Fruit fly (Drosophila melanogaster) whole organism, wandering third instar larva: Measurements from ENCODE around the gene CG11892.
A peak's percentile ranks its signal among the peaks of the same experiment; 100 is the strongest.

Experiments used
- CG32264 ChIP-seq: fragments of 200-800 bp; sonication (Bioruptor generic); optimal IDR thresholded peaks from 2 replicates; lab custom pipeline; 2016; ENCODE audit warnings: missing biosample characterization, missing genetic modification characterization
- CG9705 ChIP-seq: fragments of 200-800 bp; sonication (Bioruptor generic); optimal IDR thresholded peaks from 2 replicates; lab custom pipeline; 2018; ENCODE audit warnings: missing biosample characterization, mild to moderate bottlenecking, missing genetic modification characterization
- Dfd ChIP-seq: fragments of >200 bp; optimal IDR thresholded peaks from 2 replicates; lab custom pipeline; 2017; ENCODE audit warnings: missing biosample characterization, missing genetic modification characterization
- Dif ChIP-seq: fragments of 200-275, 200-300 bp; sonication (Bioruptor generic); optimal IDR thresholded peaks from 2 replicates; lab custom pipeline; 2018; ENCODE audit warnings: missing biosample characterization, missing genetic modification characterization; ENCODE audit not compliant: partially characterized antibody
- GATAd ChIP-seq: sonication (Bioruptor generic); optimal IDR thresholded peaks from 2 replicates; lab custom pipeline; 2016; ENCODE audit warnings: missing biosample characterization, missing genetic modification characterization
- HLH106 ChIP-seq: fragments of 200-800 bp; optimal IDR thresholded peaks from 3 replicates; lab custom pipeline; 2019; ENCODE audit warnings: missing biosample characterization, mild to moderate bottlenecking, missing genetic modification characterization, moderate library complexity
- Hnf4 ChIP-seq: fragments of 200-800 bp; sonication (Bioruptor generic); optimal IDR thresholded peaks from 2 replicates; lab custom pipeline; 2016; ENCODE audit warnings: missing biosample characterization, mild to moderate bottlenecking, missing genetic modification characterization
- Hr78 ChIP-seq: fragments of >200 bp; optimal IDR thresholded peaks from 2 replicates; lab custom pipeline; 2017; ENCODE audit warnings: missing biosample characterization, missing genetic modification characterization
- Hr83 ChIP-seq: fragments of 200-300 bp; sonication (Bioruptor generic); optimal IDR thresholded peaks from 2 replicates; lab custom pipeline; 2016; ENCODE audit warnings: missing biosample characterization, mild to moderate bottlenecking, missing genetic modification characterization, moderate library complexity; ENCODE audit not compliant: poor library complexity, severe bottlenecking
- Jra ChIP-seq: sonication (Bioruptor generic); optimal IDR thresholded peaks from 2 replicates; lab custom pipeline; 2016; ENCODE audit warnings: missing biosample characterization, missing genetic modification characterization
- Mio ChIP-seq: sonication (Bioruptor generic); optimal IDR thresholded peaks from 2 replicates; lab custom pipeline; 2016; ENCODE audit warnings: missing biosample characterization, missing genetic modification characterization
- Myc ChIP-seq: fragments of >200 bp; optimal IDR thresholded peaks from 2 replicates; lab custom pipeline; 2017
- OdsH ChIP-seq: fragments of 200-800 bp; sonication (Bioruptor generic); optimal IDR thresholded peaks from 2 replicates; lab custom pipeline; 2016; ENCODE audit warnings: missing biosample characterization, mild to moderate bottlenecking, missing genetic modification characterization
- Rel ChIP-seq, 2 experiments: fragments of 200-800 bp; sonication (Bioruptor generic) in 1 of 2; optimal IDR thresholded peaks; 2 replicates in 1 of 2; 3 replicates in 1 of 2; lab custom pipeline; 2016 to 2019; ENCODE audit warnings: mild to moderate bottlenecking in 2 of 2, missing biosample characterization in 2 of 2, missing genetic modification characterization in 2 of 2, moderate library complexity in 1 of 2
- Sp1 ChIP-seq: fragments of 200-800 bp; sonication (Bioruptor generic); optimal IDR thresholded peaks from 3 replicates; lab custom pipeline; 2019; ENCODE audit warnings: missing biosample characterization, mild to moderate bottlenecking, missing genetic modification characterization, moderate library complexity
- Vsx2 ChIP-seq: fragments of 200-300, 225-300 bp; sonication (Bioruptor generic); optimal IDR thresholded peaks from 2 replicates; lab custom pipeline; 2018; ENCODE audit warnings: missing biosample characterization, missing genetic modification characterization; ENCODE audit not compliant: partially characterized antibody
- brk ChIP-seq: fragments of 200-800 bp; sonication (Bioruptor generic); optimal IDR thresholded peaks from 2 replicates; lab custom pipeline; 2016; ENCODE audit warnings: missing biosample characterization, mild to moderate bottlenecking, missing genetic modification characterization
- dmrt93B ChIP-seq: fragments of 200-800 bp; sonication (Bioruptor generic); optimal IDR thresholded peaks from 2 replicates; lab custom pipeline; 2018; ENCODE audit warnings: missing biosample characterization, mild to moderate bottlenecking, missing genetic modification characterization
- dsf ChIP-seq: sonication (Bioruptor generic); optimal IDR thresholded peaks from 2 replicates; lab custom pipeline; 2016; ENCODE audit warnings: missing biosample characterization, missing genetic modification characterization, borderline replicate concordance
- ey ChIP-seq: fragments of 200-800 bp; sonication (Bioruptor generic); optimal IDR thresholded peaks from 2 replicates; lab custom pipeline; 2016; ENCODE audit warnings: missing biosample characterization, missing genetic modification characterization
- foxo ChIP-seq, 2 experiments: fragments of 200-800 bp; sonication (Bioruptor generic); optimal IDR thresholded peaks; 2 replicates in 1 of 2; 3 replicates in 1 of 2; lab custom pipeline; 2016 to 2017; ENCODE audit warnings: missing biosample characterization in 2 of 2, missing genetic modification characterization in 2 of 2
- h ChIP-seq: fragments of 200-800 bp; sonication (Bioruptor generic); optimal IDR thresholded peaks from 3 replicates; lab custom pipeline; 2016; ENCODE audit warnings: missing biosample characterization, mild to moderate bottlenecking, missing genetic modification characterization
- lola ChIP-seq: fragments of >200 bp; optimal IDR thresholded peaks from 2 replicates; lab custom pipeline; 2017; ENCODE audit warnings: missing biosample characterization, missing genetic modification characterization
- pan ChIP-seq: fragments of >200 bp; optimal IDR thresholded peaks from 2 replicates; lab custom pipeline; 2017
- psq ChIP-seq: fragments of 200-800 bp; sonication (Bioruptor generic); optimal IDR thresholded peaks from 3 replicates; lab custom pipeline; 2017; ENCODE audit warnings: missing biosample characterization, mild to moderate bottlenecking, missing genetic modification characterization, moderate library complexity
- rgr ChIP-seq: fragments of 200-800 bp; sonication (Bioruptor generic); optimal IDR thresholded peaks from 3 replicates; lab custom pipeline; 2016; ENCODE audit warnings: missing biosample characterization, mild to moderate bottlenecking, missing genetic modification characterization
- sage ChIP-seq: fragments of 200-800 bp; sonication (Bioruptor generic); optimal IDR thresholded peaks from 2 replicates; lab custom pipeline; 2016; ENCODE audit warnings: missing biosample characterization, mild to moderate bottlenecking, missing genetic modification characterization
- sv ChIP-seq: fragments of 200-800 bp; sonication (Bioruptor generic); optimal IDR thresholded peaks from 3 replicates; lab custom pipeline; 2016; ENCODE audit warnings: missing biosample characterization, missing genetic modification characterization
- tai ChIP-seq: sonication (Bioruptor generic); optimal IDR thresholded peaks from 2 replicates; lab custom pipeline; 2016; ENCODE audit warnings: missing biosample characterization, missing genetic modification characterization
- usp ChIP-seq: fragments of >200 bp; optimal IDR thresholded peaks from 2 replicates; lab custom pipeline; 2017; ENCODE audit warnings: missing biosample characterization, missing genetic modification characterization

Gene CG11892

DNA sequence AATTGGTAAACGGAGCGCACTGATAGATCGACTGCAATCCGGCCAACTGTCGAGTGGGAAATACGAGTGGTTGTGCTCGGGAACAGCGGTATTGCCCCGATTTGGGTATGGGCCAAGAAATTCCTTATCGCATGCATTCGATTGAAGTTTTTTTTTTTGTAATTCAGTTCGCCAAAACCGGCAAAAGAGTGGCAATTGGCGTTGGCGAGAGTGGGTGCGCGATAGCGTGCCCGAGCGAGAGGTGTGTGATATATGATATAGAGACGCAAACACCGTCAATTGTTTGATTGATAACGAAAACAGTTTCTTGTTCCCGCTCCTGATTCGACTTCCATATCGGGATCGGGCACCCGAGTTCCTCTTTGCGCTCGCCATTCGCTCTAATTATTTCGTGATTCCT, 32.4 kb downstream of the CG11892 start, which contains the start of gene CG31087:
TSS of gene CG31087 (minus strand) at position 63 of the 400 bp plus-strand sequence.
- TF ChIP-seq brk (GFP tag; lab: Kevin White, UChicago) (no peak), sage (GFP tag; lab: Kevin White, UChicago) (no peak), Hr78 (GFP tag; lab: Kevin White, UChicago) (no peak), usp (GFP tag; lab: Kevin White, UChicago) (no peak), Rel (GFP tag; optimal IDR thresholded peaks at IDR 0.05; lab: Kevin White, UChicago) (no peak), Rel (tag; optimal IDR thresholded peaks at IDR 0.05; lab: Kevin White, UChicago) (peak; percentile 91), CG32264 (GFP tag; lab: Kevin White, UChicago) (no peak), Dfd (GFP tag; lab: Kevin White, UChicago) (no peak), Vsx2 (peak; percentile 40), Sp1 (GFP tag; lab: Kevin White, UChicago) (no peak), h (GFP tag; lab: Kevin White, UChicago) (peak; percentile 19), OdsH (no peak), psq (GFP tag; lab: Kevin White, UChicago) (peak; percentile 81)

- TF ChIP-seq Dif (GFP tag; lab: Kevin White, UChicago) (peak; percentile 49), Hr83 (GFP tag; lab: Kevin White, UChicago) (no peak)
- TF ChIP-seq, all 38 proteins: peak for 1
Observed at dm6 chr3R:25316016-25316415, 34.7 kb downstream of the CG11892 start, which contains the start of gene CG10559. CG10559 (minus strand) TSS chr3R:25316116.

- TF ChIP-seq psq (GFP tag; lab: Kevin White, UChicago) (no peak), foxo (GFP tag; optimal IDR thresholded peaks at IDR 0.05; lab: Kevin White, UChicago) (no peak), Vsx2 (no peak), ey (GFP tag; lab: Kevin White, UChicago) (no peak), rgr (no peak), lola (no peak), CG32264 (GFP tag; lab: Kevin White, UChicago) (no peak), Hnf4 (no peak), brk (GFP tag; lab: Kevin White, UChicago) (no peak), GATAd (GFP tag; lab: Kevin White, UChicago) (no peak)
Observed at dm6 chr3R:25318011-25318410, 36.7 kb downstream of the CG11892 start, which contains the start of gene CG10553. CG10553 (minus strand) TSS chr3R:25318111.

DNA sequence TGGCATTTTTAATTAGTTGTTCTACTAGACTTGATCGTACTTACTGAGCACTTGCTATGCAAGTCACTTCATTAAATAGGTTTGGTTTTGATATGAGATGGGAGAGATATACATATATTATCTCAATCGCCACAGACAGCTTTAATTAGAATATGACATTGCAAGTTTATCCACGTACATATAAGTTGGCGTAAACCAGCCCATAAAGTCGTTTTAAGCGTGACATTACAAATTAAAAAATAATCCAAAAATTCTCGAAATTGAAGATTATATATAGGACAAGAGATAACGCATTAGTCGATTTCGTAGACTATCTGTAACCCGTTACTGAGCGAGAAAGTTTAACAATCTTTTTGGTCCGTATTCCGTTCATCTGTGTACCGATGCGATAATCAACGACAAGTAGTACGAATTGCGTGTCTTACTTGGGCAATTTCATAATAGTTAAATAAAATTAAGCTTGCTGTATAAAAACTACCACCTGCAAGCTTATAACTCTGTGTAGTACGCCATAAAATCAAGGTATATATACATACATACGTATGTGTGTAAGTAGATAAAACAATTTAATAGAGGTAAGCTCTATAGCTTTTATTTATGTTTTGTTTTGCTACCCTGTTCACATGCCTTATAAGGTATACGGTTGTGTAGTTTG, 38.8 kb downstream of the CG11892 start, which contains the start of gene CG10560:
TSS of gene CG10560 (minus strand) at position 51 of the 655 bp plus-strand sequence.
- TF ChIP-seq ey (GFP tag; lab: Kevin White, UChicago) (no peak), Hnf4 (no peak), HLH106 (tag; lab: Kevin White, UChicago) (no peak), pan (lab: Kevin White, UChicago) (no peak), usp (GFP tag; lab: Kevin White, UChicago) (no peak), lola (no peak), GATAd (GFP tag; lab: Kevin White, UChicago) (no peak), dmrt93B (GFP tag; lab: Kevin White, UChicago) (no peak), dsf (GFP tag; lab: Kevin White, UChicago) (no peak), Mio (GFP tag; lab: Kevin White, UChicago) (no peak), tai (no peak), CG9705 (GFP tag; lab: Kevin White, UChicago) (no peak)

DNA sequence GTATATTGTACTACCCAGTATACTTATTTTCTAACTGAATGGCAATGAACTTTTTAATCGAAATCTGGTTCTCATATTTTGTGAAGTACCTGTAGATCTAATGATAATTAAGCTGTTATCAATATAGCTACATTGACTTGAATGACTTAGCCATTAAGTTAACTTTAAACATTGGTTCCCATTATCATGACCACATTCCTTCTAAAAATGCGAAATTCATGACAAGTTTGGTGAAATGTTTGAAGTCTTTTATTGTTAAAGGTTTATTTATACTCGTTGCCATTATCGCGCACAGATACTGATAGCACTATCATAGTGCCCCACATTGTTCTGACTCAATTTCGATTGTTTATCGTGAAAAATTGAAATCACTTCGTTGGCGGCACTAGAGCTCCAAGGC, 39.5 kb downstream of the CG11892 start:
- TF ChIP-seq Rel (GFP tag; optimal IDR thresholded peaks at IDR 0.05; lab: Kevin White, UChicago) (no peak), Rel (tag; optimal IDR thresholded peaks at IDR 0.05; lab: Kevin White, UChicago) (peak; percentile 83), lola (no peak), CG9705 (GFP tag; lab: Kevin White, UChicago) (no peak)

DNA sequence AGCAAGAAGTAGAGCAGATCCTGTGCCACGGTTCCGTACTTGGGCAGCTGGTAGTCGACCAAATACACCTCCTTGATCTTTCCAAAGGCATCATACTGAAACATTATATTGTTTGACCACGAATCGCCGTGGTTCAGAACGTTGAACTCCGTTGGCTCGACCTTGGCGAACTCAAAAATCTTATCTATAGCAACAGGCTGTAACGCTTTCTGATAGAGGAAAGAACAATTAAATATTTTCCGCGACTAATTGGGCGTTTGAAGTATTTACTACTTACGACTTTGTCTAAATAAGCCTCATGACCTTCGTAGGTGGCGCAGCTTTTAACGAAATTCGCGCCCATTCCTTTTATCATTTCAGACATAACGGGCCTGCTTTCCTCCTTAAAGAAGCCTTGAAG, 40.3 kb downstream of the CG11892 start:
- TF ChIP-seq Jra (GFP tag; lab: Kevin White, UChicago) (no peak), Sp1 (GFP tag; lab: Kevin White, UChicago) (no peak), psq (GFP tag; lab: Kevin White, UChicago) (no peak), Rel (GFP tag; optimal IDR thresholded peaks at IDR 0.05; lab: Kevin White, UChicago) (no peak), Rel (tag; optimal IDR thresholded peaks at IDR 0.05; lab: Kevin White, UChicago) (no peak), sv (GFP tag; lab: Kevin White, UChicago) (no peak), OdsH (no peak), pan (lab: Kevin White, UChicago) (no peak), Hnf4 (no peak), Hr78 (GFP tag; lab: Kevin White, UChicago) (no peak), foxo (GFP tag; optimal IDR thresholded peaks at IDR 0.05; lab: Kevin White, UChicago) (no peak), usp (GFP tag; lab: Kevin White, UChicago) (no peak), Dfd (GFP tag; lab: Kevin White, UChicago) (no peak), Mio (GFP tag; lab: Kevin White, UChicago) (no peak), dmrt93B (GFP tag; lab: Kevin White, UChicago) (no peak), sage (GFP tag; lab: Kevin White, UChicago) (no peak), tai (no peak), Myc (lab: Kevin White, UChicago) (no peak)
